Fruit fly (Drosophila melanogaster): ENCODE measurements around the gene CG9649.

CG9649 gene

dm6 chr3R:14224105-14224574 is 6.5 kb upstream of the CG9649 start, which contains the start of gene Sp212:
Gene Sp212 (minus strand): TSS chr3R:14224155.
- TF ChIP-seq eg (GFP tag; IDR thresholded peaks at IDR 0.05) = 0 out of 3 replicates have a peak, but pooled peaks have one; percentile 27
- no peak for TF ChIP-seq CG6792 (GFP tag; optimal IDR thresholded peaks at IDR 0.05)
- peak; percentile 14 for TF ChIP-seq Sox14 (GFP tag; optimal IDR thresholded peaks at IDR 0.05)
- no peak for TF ChIP-seq CG8632 (GFP tag; optimal IDR thresholded peaks at IDR 0.05)
- TF ChIP-seq Ets96B (tag; optimal IDR thresholded peaks at IDR 0.05) = no peak
- TF ChIP-seq topi (GFP tag; optimal IDR thresholded peaks at IDR 0.05) = no peak
- TF ChIP-seq achi (GFP tag; optimal IDR thresholded peaks at IDR 0.05) = peak; percentile 5
- TF ChIP-seq Eip75B (GFP tag; optimal IDR thresholded peaks at IDR 0.05) = no peak
- TF ChIP-seq Eip78C (GFP tag) = peak; percentile 64
- TF ChIP-seq CG32006 (GFP tag; optimal IDR thresholded peaks at IDR 0.05) = peak; percentile 21
- no peak for TF ChIP-seq CG8119 (GFP tag; IDR thresholded peaks at IDR 0.05)
- peak; percentile 10 for TF ChIP-seq Hr4 (GFP tag; optimal IDR thresholded peaks at IDR 0.05)
- peak; percentile 19 for TF ChIP-seq CG10669 (GFP tag; optimal IDR thresholded peaks at IDR 0.05)

DNA sequence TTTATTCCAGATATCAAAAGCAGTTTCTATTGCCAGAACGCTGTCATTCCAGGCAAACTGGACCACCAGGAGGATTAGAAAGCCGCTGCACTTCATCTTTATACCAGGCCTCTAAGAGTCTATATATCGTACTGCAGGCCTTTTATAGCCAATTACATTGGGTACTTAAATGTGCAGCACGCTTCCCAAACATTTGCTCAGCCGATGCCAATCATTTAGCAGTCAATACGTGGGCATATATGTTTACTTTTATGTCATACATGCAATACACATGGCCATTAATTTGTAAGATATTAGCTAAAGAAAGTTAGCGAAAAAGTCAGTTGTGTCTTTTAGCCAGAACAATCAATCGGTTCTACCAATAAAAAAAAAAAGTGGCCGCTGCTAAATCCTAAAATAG is 3.8 kb upstream of the CG9649 start, which contains the start of gene CG33109:
TSS of gene CG33109 (minus strand) at position 101 of the 400 bp plus-strand sequence.
- TF ChIP-seq CG10631 (GFP tag; optimal IDR thresholded peaks at IDR 0.05) = no peak
- TF ChIP-seq CG1621 (tag; optimal IDR thresholded peaks at IDR 0.05) = no peak

DNA sequence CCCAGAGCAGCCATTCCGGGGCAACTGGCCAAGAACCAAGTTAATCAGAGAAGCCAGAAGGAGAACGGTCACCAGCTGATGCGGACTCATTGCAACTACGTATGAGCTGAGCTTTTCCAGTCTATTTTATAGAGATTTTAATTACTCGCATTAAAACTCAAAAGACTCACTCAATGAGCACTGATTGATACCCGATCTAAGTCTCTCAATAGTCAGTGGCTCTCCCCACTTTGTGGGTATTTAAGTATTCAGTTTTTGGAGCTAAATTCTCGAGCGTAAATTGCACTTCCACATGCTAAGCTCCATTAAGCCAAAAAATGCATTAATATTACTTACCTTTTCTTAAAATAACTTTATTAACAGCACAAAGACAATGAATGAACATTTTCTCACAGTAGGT is 2.4 kb upstream of the CG9649 start, which contains the start of gene CG31326:
TSS of gene CG31326 (minus strand) at position 101 of the 400 bp plus-strand sequence.
- TF ChIP-seq CG6792 (GFP tag; optimal IDR thresholded peaks at IDR 0.05) (no peak), Ets21C (GFP tag; optimal IDR thresholded peaks at IDR 0.05) (no peak), Hr38 (GFP tag; optimal IDR thresholded peaks at IDR 0.05) (no peak), CG6163 (GFP tag; IDR thresholded peaks at IDR 0.05) (no peak), ss (GFP tag; optimal IDR thresholded peaks at IDR 0.05) (no peak), spab (GFP tag; optimal IDR thresholded peaks at IDR 0.05) (no peak), topi (GFP tag; optimal IDR thresholded peaks at IDR 0.05) (no peak), CG3032 (tag; optimal IDR thresholded peaks at IDR 0.05) (no peak)

dm6 chr3R:14214776-14215175 is 2.9 kb downstream of the CG9649 start, which contains the start of gene Dop1R1:
Gene Dop1R1 (minus strand): TSS chr3R:14214810.
- TF ChIP-seq CG3919 (GFP tag; optimal IDR thresholded peaks at IDR 0.05) (no peak), Hr39 (GFP tag; optimal IDR thresholded peaks at IDR 0.05) (no peak), Sox14 (GFP tag; optimal IDR thresholded peaks at IDR 0.05) (no peak), dsx (GFP tag; optimal IDR thresholded peaks at IDR 0.05; ENCODE audit: poor library complexity, severe bottlenecking) (no peak), Sox102F (GFP tag; optimal IDR thresholded peaks at IDR 0.05) (no peak), dac (GFP tag; optimal IDR thresholded peaks at IDR 0.05) (no peak), esn (GFP tag; optimal IDR thresholded peaks at IDR 0.05) (no peak), fkh (GFP tag; optimal IDR thresholded peaks at IDR 0.05) (no peak), CG7368 (GFP tag; optimal IDR thresholded peaks at IDR 0.05) (no peak), Lpt (GFP tag; optimal IDR thresholded peaks at IDR 0.05) (no peak), Met (GFP tag; optimal IDR thresholded peaks at IDR 0.05) (no peak), CG8319 (GFP tag; optimal IDR thresholded peaks at IDR 0.05) (no peak), acj6 (GFP tag; optimal IDR thresholded peaks at IDR 0.05) (no peak), eg (GFP tag; IDR thresholded peaks at IDR 0.05) (no peak), Hr4 (GFP tag; optimal IDR thresholded peaks at IDR 0.05) (no peak), fd59A (GFP tag; optimal IDR thresholded peaks at IDR 0.05) (no peak), Eip78C (GFP tag) (no peak), CG8632 (GFP tag; optimal IDR thresholded peaks at IDR 0.05) (no peak)
